Worm (Caenorhabditis elegans) whole organism, L1 larva: Measurements from ENCODE around the gene lec-5.

ENCODE experiments used
- ces-1 ChIP-seq: fragments of 150-350 bp; optimal IDR thresholded peaks from 2 replicates; lab custom pipeline; 2014; ENCODE audit warnings: missing biosample characterization, missing genetic modification reagents, missing genetic modification characterization
- pqm-1 ChIP-seq: sonication (generic microtip); optimal IDR thresholded peaks from 3 replicates; lab custom pipeline; 2017; ENCODE audit warnings: missing biosample characterization, missing genetic modification characterization
- ztf-11 ChIP-seq, 2 experiments: sonication (generic microtip); optimal IDR thresholded peaks; 2 replicates each; lab custom pipeline; 2016 to 2017; ENCODE audit warnings: missing genetic modification characterization in 2 of 2, missing biosample characterization in 1 of 2, missing compliant biosample characterization in 1 of 2

- no peak for TF ChIP-seq ces-1 (GFP tag; lab: Kevin White, UChicago)
- TF ChIP-seq pqm-1 (tag; lab: Kevin White, UChicago): no peak
- no peak for TF ChIP-seq ztf-11 (tag; optimal IDR thresholded peaks at IDR 0.05; lab: Kevin White, UChicago)
Observed at ce11 chrII:5839227-5839626, 1.7 kb downstream of the lec-5 start, which contains the start of gene ZK1248.19.
